Worm (Caenorhabditis elegans) whole organism, L1 larva: ENCODE results near the gene F18A12.2.

Experiments
- blmp-1 ChIP-seq: fragments of 150-350 bp; optimal IDR thresholded peaks from 2 replicates; lab custom pipeline; 2014; ENCODE audit warnings: missing biosample characterization, missing genetic modification characterization
- lin-39 ChIP-seq: fragments of 150-350 bp; optimal IDR thresholded peaks from 2 replicates; lab custom pipeline; 2014; ENCODE audit warnings: missing biosample characterization, missing genetic modification reagents, missing genetic modification characterization
- nhr-28 ChIP-seq: fragments of 150-350 bp; optimal IDR thresholded peaks from 2 replicates; lab custom pipeline; 2014; ENCODE audit warnings: missing biosample characterization, missing genetic modification characterization
- unc-86 ChIP-seq: sonication (generic microtip); optimal IDR thresholded peaks from 2 replicates; lab custom pipeline; 2016; ENCODE audit warnings: missing genetic modification characterization, missing compliant biosample characterization

DNA sequence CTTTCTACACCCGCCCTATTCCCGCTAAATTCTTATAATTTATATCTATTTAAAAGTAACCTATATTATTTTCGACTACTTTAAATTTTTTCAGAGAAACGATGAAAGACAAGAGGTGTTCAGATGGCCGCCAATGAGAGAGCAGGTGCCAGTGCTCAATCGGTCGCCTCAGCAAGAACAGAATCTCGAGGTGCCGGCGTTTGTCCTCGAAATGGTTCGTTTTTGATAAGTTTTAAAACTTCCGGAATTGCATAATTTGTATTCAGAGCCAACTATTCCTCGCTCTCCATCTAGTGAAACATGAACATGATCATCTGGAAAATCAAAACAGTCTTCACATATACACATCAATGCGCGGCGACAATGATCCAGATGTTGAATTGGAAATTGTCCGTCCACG is 43.6 kb upstream of the F18A12.2 start, which contains the start of gene bath-23:
- TF ChIP-seq unc-86 (no peak), blmp-1 (tag; lab: Kevin White, UChicago) (no peak), nhr-28 (tag; lab: Kevin White, UChicago) (no peak), lin-39 (tag; lab: Kevin White, UChicago) (no peak)
